Fruit fly (Drosophila melanogaster) whole organism, wandering third instar larva: ENCODE results near the gene Eaat2.

Experiments
- Abd-B ChIP-seq: fragments of >200 bp; optimal IDR thresholded peaks from 2 replicates; lab custom pipeline; 2017; ENCODE audit warnings: missing biosample characterization, missing genetic modification characterization
- CG32264 ChIP-seq: fragments of 200-800 bp; sonication (Bioruptor generic); optimal IDR thresholded peaks from 2 replicates; lab custom pipeline; 2016; ENCODE audit warnings: missing biosample characterization, missing genetic modification characterization
- CG9705 ChIP-seq: fragments of 200-800 bp; sonication (Bioruptor generic); optimal IDR thresholded peaks from 2 replicates; lab custom pipeline; 2018; ENCODE audit warnings: missing biosample characterization, mild to moderate bottlenecking, missing genetic modification characterization
- CrebA ChIP-seq: fragments of 200-800 bp; sonication (Bioruptor generic); optimal IDR thresholded peaks from 2 replicates; lab custom pipeline; 2016; ENCODE audit warnings: missing biosample characterization, mild to moderate bottlenecking, missing genetic modification characterization, borderline replicate concordance
- Dfd ChIP-seq: fragments of >200 bp; optimal IDR thresholded peaks from 2 replicates; lab custom pipeline; 2017; ENCODE audit warnings: missing biosample characterization, missing genetic modification characterization
- Dif ChIP-seq: fragments of 200-275, 200-300 bp; sonication (Bioruptor generic); optimal IDR thresholded peaks from 2 replicates; lab custom pipeline; 2018; ENCODE audit warnings: missing biosample characterization, missing genetic modification characterization; ENCODE audit not compliant: partially characterized antibody
- GATAd ChIP-seq: sonication (Bioruptor generic); optimal IDR thresholded peaks from 2 replicates; lab custom pipeline; 2016; ENCODE audit warnings: missing biosample characterization, missing genetic modification characterization
- HLH106 ChIP-seq: fragments of 200-800 bp; optimal IDR thresholded peaks from 3 replicates; lab custom pipeline; 2019; ENCODE audit warnings: missing biosample characterization, mild to moderate bottlenecking, missing genetic modification characterization, moderate library complexity
- Hnf4 ChIP-seq: fragments of 200-800 bp; sonication (Bioruptor generic); optimal IDR thresholded peaks from 2 replicates; lab custom pipeline; 2016; ENCODE audit warnings: missing biosample characterization, mild to moderate bottlenecking, missing genetic modification characterization
- Hr78 ChIP-seq: fragments of >200 bp; optimal IDR thresholded peaks from 2 replicates; lab custom pipeline; 2017; ENCODE audit warnings: missing biosample characterization, missing genetic modification characterization
- Hr83 ChIP-seq: fragments of 200-300 bp; sonication (Bioruptor generic); optimal IDR thresholded peaks from 2 replicates; lab custom pipeline; 2016; ENCODE audit warnings: missing biosample characterization, mild to moderate bottlenecking, missing genetic modification characterization, moderate library complexity; ENCODE audit not compliant: poor library complexity, severe bottlenecking
- Jra ChIP-seq: sonication (Bioruptor generic); optimal IDR thresholded peaks from 2 replicates; lab custom pipeline; 2016; ENCODE audit warnings: missing biosample characterization, missing genetic modification characterization
- Mio ChIP-seq: sonication (Bioruptor generic); optimal IDR thresholded peaks from 2 replicates; lab custom pipeline; 2016; ENCODE audit warnings: missing biosample characterization, missing genetic modification characterization
- Myc ChIP-seq: fragments of >200 bp; optimal IDR thresholded peaks from 2 replicates; lab custom pipeline; 2017
- N ChIP-seq: fragments of >200 bp; optimal IDR thresholded peaks from 2 replicates; lab custom pipeline; 2018; ENCODE audit warnings: missing biosample characterization, missing external identifiers, missing genetic modification characterization
- OdsH ChIP-seq: fragments of 200-800 bp; sonication (Bioruptor generic); optimal IDR thresholded peaks from 2 replicates; lab custom pipeline; 2016; ENCODE audit warnings: missing biosample characterization, mild to moderate bottlenecking, missing genetic modification characterization
- Rel ChIP-seq, 2 experiments: fragments of 200-800 bp; sonication (Bioruptor generic) in 1 of 2; optimal IDR thresholded peaks; 2 replicates in 1 of 2; 3 replicates in 1 of 2; lab custom pipeline; 2016 to 2019; ENCODE audit warnings: mild to moderate bottlenecking in 2 of 2, missing biosample characterization in 2 of 2, missing genetic modification characterization in 2 of 2, moderate library complexity in 1 of 2
- Sp1 ChIP-seq: fragments of 200-800 bp; sonication (Bioruptor generic); optimal IDR thresholded peaks from 3 replicates; lab custom pipeline; 2019; ENCODE audit warnings: missing biosample characterization, mild to moderate bottlenecking, missing genetic modification characterization, moderate library complexity
- Vsx2 ChIP-seq: fragments of 200-300, 225-300 bp; sonication (Bioruptor generic); optimal IDR thresholded peaks from 2 replicates; lab custom pipeline; 2018; ENCODE audit warnings: missing biosample characterization, missing genetic modification characterization; ENCODE audit not compliant: partially characterized antibody
- br ChIP-seq: fragments of 200-800 bp; sonication (Bioruptor generic); optimal IDR thresholded peaks from 2 replicates; lab custom pipeline; 2016; ENCODE audit warnings: missing biosample characterization, missing genetic modification characterization
- brk ChIP-seq: fragments of 200-800 bp; sonication (Bioruptor generic); optimal IDR thresholded peaks from 2 replicates; lab custom pipeline; 2016; ENCODE audit warnings: missing biosample characterization, mild to moderate bottlenecking, missing genetic modification characterization
- dl ChIP-seq, 2 experiments: fragments of 175-275, 200-275 bp in 1 of 2; fragments of 200-275 bp in 1 of 2; sonication (Bioruptor generic); optimal IDR thresholded peaks; lab custom pipeline; 2018; ENCODE audit warnings: mild to moderate bottlenecking in 2 of 2, missing biosample characterization in 2 of 2, missing genetic modification characterization in 2 of 2, moderate library complexity in 2 of 2; ENCODE audit not compliant: partially characterized antibody in 2 of 2, insufficient read depth in 1 of 2
- dmrt93B ChIP-seq: fragments of 200-800 bp; sonication (Bioruptor generic); optimal IDR thresholded peaks from 2 replicates; lab custom pipeline; 2018; ENCODE audit warnings: missing biosample characterization, mild to moderate bottlenecking, missing genetic modification characterization
- dsf ChIP-seq: sonication (Bioruptor generic); optimal IDR thresholded peaks from 2 replicates; lab custom pipeline; 2016; ENCODE audit warnings: missing biosample characterization, missing genetic modification characterization, borderline replicate concordance
- ey ChIP-seq: fragments of 200-800 bp; sonication (Bioruptor generic); optimal IDR thresholded peaks from 2 replicates; lab custom pipeline; 2016; ENCODE audit warnings: missing biosample characterization, missing genetic modification characterization
- foxo ChIP-seq, 2 experiments: fragments of 200-800 bp; sonication (Bioruptor generic); optimal IDR thresholded peaks; 2 replicates in 1 of 2; 3 replicates in 1 of 2; lab custom pipeline; 2016 to 2017; ENCODE audit warnings: missing biosample characterization in 2 of 2, missing genetic modification characterization in 2 of 2
- fru ChIP-seq: fragments of 200-800 bp; sonication (Bioruptor generic); optimal IDR thresholded peaks from 3 replicates; lab custom pipeline; 2016; ENCODE audit warnings: missing biosample characterization, mild to moderate bottlenecking, missing genetic modification characterization
- h ChIP-seq: fragments of 200-800 bp; sonication (Bioruptor generic); optimal IDR thresholded peaks from 3 replicates; lab custom pipeline; 2016; ENCODE audit warnings: missing biosample characterization, mild to moderate bottlenecking, missing genetic modification characterization
- jim ChIP-seq: fragments of 175-275, 200-325 bp; sonication (Bioruptor generic); optimal IDR thresholded peaks from 2 replicates; lab custom pipeline; 2016; ENCODE audit warnings: missing biosample characterization, mild to moderate bottlenecking, missing genetic modification characterization
- lola ChIP-seq: fragments of >200 bp; optimal IDR thresholded peaks from 2 replicates; lab custom pipeline; 2017; ENCODE audit warnings: missing biosample characterization, missing genetic modification characterization
- pan ChIP-seq: fragments of >200 bp; optimal IDR thresholded peaks from 2 replicates; lab custom pipeline; 2017
- psq ChIP-seq: fragments of 200-800 bp; sonication (Bioruptor generic); optimal IDR thresholded peaks from 3 replicates; lab custom pipeline; 2017; ENCODE audit warnings: missing biosample characterization, mild to moderate bottlenecking, missing genetic modification characterization, moderate library complexity
- rgr ChIP-seq: fragments of 200-800 bp; sonication (Bioruptor generic); optimal IDR thresholded peaks from 3 replicates; lab custom pipeline; 2016; ENCODE audit warnings: missing biosample characterization, mild to moderate bottlenecking, missing genetic modification characterization
- sage ChIP-seq: fragments of 200-800 bp; sonication (Bioruptor generic); optimal IDR thresholded peaks from 2 replicates; lab custom pipeline; 2016; ENCODE audit warnings: missing biosample characterization, mild to moderate bottlenecking, missing genetic modification characterization
- sv ChIP-seq: fragments of 200-800 bp; sonication (Bioruptor generic); optimal IDR thresholded peaks from 3 replicates; lab custom pipeline; 2016; ENCODE audit warnings: missing biosample characterization, missing genetic modification characterization
- tai ChIP-seq: sonication (Bioruptor generic); optimal IDR thresholded peaks from 2 replicates; lab custom pipeline; 2016; ENCODE audit warnings: missing biosample characterization, missing genetic modification characterization
- usp ChIP-seq: fragments of >200 bp; optimal IDR thresholded peaks from 2 replicates; lab custom pipeline; 2017; ENCODE audit warnings: missing biosample characterization, missing genetic modification characterization
- woc ChIP-seq: sonication (Bioruptor generic); optimal IDR thresholded peaks from 2 replicates; lab custom pipeline; 2016; ENCODE audit warnings: missing biosample characterization, mild to moderate bottlenecking, missing genetic modification characterization

The Eaat2 gene

DNA sequence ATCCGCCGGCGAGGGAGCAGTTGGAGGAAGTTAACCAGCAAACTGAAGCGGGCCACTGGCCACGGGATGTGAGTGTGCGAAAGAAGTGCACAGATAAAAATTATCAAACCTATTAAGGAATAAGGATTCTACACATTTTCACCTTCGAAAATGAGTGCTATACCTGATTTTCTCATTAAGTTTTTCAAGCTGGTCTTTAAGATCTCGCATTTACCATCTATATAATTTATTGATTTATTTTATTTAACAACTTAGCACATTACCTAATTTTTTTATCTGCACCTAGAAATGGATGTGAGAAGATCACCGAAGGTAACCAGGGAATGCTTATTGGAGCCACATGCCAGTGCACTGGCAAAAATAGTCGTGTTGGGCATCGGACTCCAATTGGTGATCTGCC lies 22.4 kb downstream of the Eaat2 start:
- no peak for TF ChIP-seq sv (GFP tag; lab: Kevin White, UChicago)
- TF ChIP-seq sage (GFP tag; lab: Kevin White, UChicago): no peak
- no peak for TF ChIP-seq Sp1 (GFP tag; lab: Kevin White, UChicago)
- TF ChIP-seq psq (GFP tag; lab: Kevin White, UChicago): no peak
- no peak for TF ChIP-seq pan (lab: Kevin White, UChicago)
- no peak for TF ChIP-seq Hnf4 (GFP tag; lab: Kevin White, UChicago)
- TF ChIP-seq dmrt93B (GFP tag; lab: Kevin White, UChicago): no peak
- TF ChIP-seq lola (GFP tag; lab: Kevin White, UChicago): no peak
- TF ChIP-seq dsf: no peak
- TF ChIP-seq Mio: no peak
- no peak for TF ChIP-seq ey
- TF ChIP-seq dl (GFP tag; optimal IDR thresholded peaks at IDR 0.05; lab: Kevin White, UChicago; ENCODE audit: insufficient read depth in 1 of 2, partially characterized antibody in 2 of 2): no peak
- no peak for TF ChIP-seq foxo (GFP tag; optimal IDR thresholded peaks at IDR 0.05; lab: Kevin White, UChicago)
- TF ChIP-seq tai (GFP tag; lab: Kevin White, UChicago): no peak
- TF ChIP-seq CG32264 (GFP tag; lab: Kevin White, UChicago): no peak

DNA sequence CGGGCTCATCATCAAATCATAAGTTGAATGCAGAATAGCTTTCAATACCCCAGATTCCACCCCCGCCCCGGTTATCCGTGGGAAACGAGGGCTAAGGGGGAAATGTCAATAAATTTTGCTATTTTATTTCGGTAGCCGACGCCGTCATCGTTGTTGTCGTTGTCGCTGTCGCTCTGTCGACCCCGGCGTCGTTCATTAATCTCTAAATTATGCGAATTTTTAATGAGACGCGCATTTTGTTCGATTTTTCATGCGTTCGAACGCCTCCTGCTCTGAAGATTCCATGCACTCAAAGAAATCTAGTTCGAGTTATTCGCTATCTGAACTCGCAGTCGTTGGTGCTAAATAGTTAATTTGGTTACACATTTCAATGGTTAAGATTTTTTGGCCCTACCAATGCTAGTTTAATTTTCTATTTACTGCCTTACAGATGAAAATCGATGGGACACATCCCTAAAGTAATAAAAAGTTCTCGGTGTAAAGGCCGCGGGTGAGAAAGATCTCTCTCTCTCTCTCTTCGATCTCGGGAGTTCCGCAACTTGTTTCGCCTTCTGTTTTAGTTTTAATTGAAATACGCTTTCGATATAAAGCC lies 25.8 kb downstream of the Eaat2 start:
- TF ChIP-seq tai (GFP tag; lab: Kevin White, UChicago) (no peak), fru (GFP tag; lab: Kevin White, UChicago) (peak; percentile 67), OdsH (peak; percentile 74), br (GFP tag; lab: Kevin White, UChicago) (peak; percentile 80), CrebA (GFP tag; lab: Kevin White, UChicago) (no peak), Jra (GFP tag; lab: Kevin White, UChicago) (no peak), Sp1 (GFP tag; lab: Kevin White, UChicago) (peak; percentile 76), psq (GFP tag; lab: Kevin White, UChicago) (peak; percentile 51), Abd-B (GFP tag; lab: Kevin White, UChicago) (no peak), HLH106 (tag; lab: Kevin White, UChicago) (peak; percentile 75), CG32264 (GFP tag; lab: Kevin White, UChicago) (peak; percentile 29), Hnf4 (GFP tag; lab: Kevin White, UChicago) (peak; percentile 68), Mio (no peak), GATAd (GFP tag; lab: Kevin White, UChicago) (no peak), Dif (GFP tag; lab: Kevin White, UChicago) (no peak), jim (GFP tag; lab: Kevin White, UChicago) (no peak), sage (GFP tag; lab: Kevin White, UChicago) (no peak), sv (GFP tag; lab: Kevin White, UChicago) (no peak), Myc (lab: Kevin White, UChicago) (no peak), woc (peak; percentile 27), Dfd (GFP tag; lab: Kevin White, UChicago) (no peak), CG9705 (GFP tag; lab: Kevin White, UChicago) (peak; percentile 12), rgr (GFP tag; lab: Kevin White, UChicago) (peak; percentile 67), Vsx2 (GFP tag; lab: Kevin White, UChicago) (no peak), dl (GFP tag; optimal IDR thresholded peaks at IDR 0.05; lab: Kevin White, UChicago; ENCODE audit: insufficient read depth in 1 of 2, partially characterized antibody in 2 of 2) (no peak), N (GFP tag; lab: Kevin White, UChicago) (no peak), brk (GFP tag; lab: Kevin White, UChicago) (no peak), dsf (no peak), foxo (GFP tag; optimal IDR thresholded peaks at IDR 0.05; lab: Kevin White, UChicago) (peak in 1 of 2 experiments; percentile 70), lola (GFP tag; lab: Kevin White, UChicago) (no peak), Hr78 (no peak), usp (no peak), Hr83 (GFP tag; lab: Kevin White, UChicago) (no peak), ey (peak; percentile 77), h (GFP tag; lab: Kevin White, UChicago) (peak; percentile 75), Rel (GFP tag; optimal IDR thresholded peaks at IDR 0.05; lab: Kevin White, UChicago) (no peak), Rel (tag; optimal IDR thresholded peaks at IDR 0.05; lab: Kevin White, UChicago) (peak; percentile 9), pan (lab: Kevin White, UChicago) (no peak), dmrt93B (GFP tag; lab: Kevin White, UChicago) (peak; percentile 45)
